Worm (Caenorhabditis elegans) whole organism, L4 larva: ENCODE measurements around the gene del-10.

Experiments
- ces-1 ChIP-seq: fragments of 150-350 bp; sonication (generic microtip); optimal IDR thresholded peaks from 4 replicates; lab custom pipeline; 2014; ENCODE audit warnings: missing biosample characterization, missing genetic modification reagents, missing genetic modification characterization
- mep-1 ChIP-seq: fragments of 150-350 bp; sonication (generic microtip); optimal IDR thresholded peaks from 3 replicates; lab custom pipeline; 2014; ENCODE audit warnings: missing biosample characterization, missing genetic modification characterization

- TF ChIP-seq ces-1 (GFP tag; lab: Kevin White, UChicago) (no peak), mep-1 (tag; lab: Kevin White, UChicago) (no peak)
Measured at ce11 chrII:6496496-6496895, 14.6 kb upstream of the del-10 start.
